Worm (Caenorhabditis elegans): ENCODE results near the gene flp-13.

The flp-13 gene

DNA sequence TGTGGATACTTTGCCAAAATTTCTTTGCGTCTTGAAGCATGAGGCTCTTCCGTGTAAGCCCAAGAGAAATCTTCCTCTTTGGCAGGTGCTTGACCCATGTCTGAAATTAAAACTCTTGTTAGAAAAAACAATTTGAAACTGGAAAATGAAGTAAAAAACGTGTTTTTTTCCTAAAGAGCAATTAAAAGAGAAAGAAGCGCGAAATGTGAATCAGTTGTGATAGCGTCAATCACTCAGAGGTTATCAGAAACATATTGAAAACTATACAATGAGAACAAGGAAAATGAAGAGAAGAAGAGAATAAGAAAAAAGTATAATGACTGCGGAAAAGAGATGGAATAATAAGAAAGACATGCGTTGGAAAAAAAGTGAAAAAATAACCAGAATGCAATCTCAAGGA lies 8.6 kb upstream of the flp-13 start, which contains the start of gene F33D4.4:
TSS of gene F33D4.4 (minus strand) at position 101 of the 400 bp plus-strand sequence.
- TF ChIP-seq nhr-28 (tag; optimal IDR thresholded peaks at IDR 0.05) (peak; percentile 55), nhr-102 (tag; optimal IDR thresholded peaks at IDR 0.05) (no peak), hif-1 (tag; optimal IDR thresholded peaks at IDR 0.05) (no peak), unc-39 (tag; optimal IDR thresholded peaks at IDR 0.05) (no peak), ceh-62 (tag; optimal IDR thresholded peaks at IDR 0.05) (no peak), dmd-6 (GFP tag; IDR thresholded peaks at IDR 0.05) (0 out of 2 replicates have a peak, but pooled peaks have one; percentile 12), lin-39 (tag; optimal IDR thresholded peaks at IDR 0.05) (no peak), rbr-2 (tag; optimal IDR thresholded peaks at IDR 0.05) (no peak), daf-12 (tag; optimal IDR thresholded peaks at IDR 0.05) (no peak)

DNA sequence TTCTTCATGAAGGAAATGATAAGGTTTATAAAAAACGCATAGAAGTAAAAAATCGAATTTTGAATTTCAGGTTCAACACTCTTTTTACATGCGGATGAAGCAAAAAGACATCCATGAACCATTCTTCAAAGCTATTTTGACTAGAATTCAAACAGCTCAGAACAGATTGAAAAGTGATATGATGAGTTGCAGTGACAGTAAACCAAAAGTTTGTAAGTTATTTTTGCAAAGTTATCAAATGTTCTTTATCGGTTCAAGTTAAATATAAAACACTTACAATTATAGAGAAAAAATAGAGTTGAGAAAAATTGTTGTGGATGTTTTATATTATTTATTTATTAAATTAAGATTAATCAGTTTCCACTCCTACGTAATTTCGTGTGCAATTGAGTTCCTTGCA lies 5.8 kb downstream of the flp-13 start:
- no peak for TF ChIP-seq ceh-28 (tag; optimal IDR thresholded peaks at IDR 0.05)
- peak; percentile 92 for TF ChIP-seq aha-1 (tag)

DNA sequence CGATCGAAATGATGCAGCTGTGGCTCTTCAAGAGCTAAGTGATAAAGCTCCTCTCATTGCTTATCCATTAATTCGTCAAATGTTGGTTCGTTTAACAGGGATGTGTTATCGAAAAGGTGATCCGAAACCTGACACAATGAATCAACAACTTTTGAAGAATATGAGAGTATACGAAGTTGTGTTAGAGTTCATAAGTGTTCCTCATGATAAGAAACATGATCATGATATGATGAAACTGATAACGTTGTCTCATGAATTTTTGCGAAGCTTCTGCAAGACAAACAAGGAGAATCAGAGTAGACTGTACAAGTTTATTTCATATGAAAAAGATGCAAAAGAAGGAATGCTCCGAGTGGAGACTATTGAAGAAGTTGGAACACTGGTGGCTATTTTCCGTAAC lies 8.9 kb downstream of the flp-13 start:
- TF ChIP-seq vab-7 (GFP tag; IDR thresholded peaks at IDR 0.05) (no peak), Y75B8A.6 (GFP tag; IDR thresholded peaks at IDR 0.05) (no peak), egl-43 (GFP tag; IDR thresholded peaks at IDR 0.05) (no peak), hlh-11 (tag; optimal IDR thresholded peaks at IDR 0.05) (peak; percentile 7), F37D6.2 (tag; optimal IDR thresholded peaks at IDR 0.05) (no peak), lin-13 (GFP tag; optimal IDR thresholded peaks at IDR 0.05) (no peak), pqm-1 (tag; optimal IDR thresholded peaks at IDR 0.05) (peak; percentile 60), pha-4 (GFP tag; IDR thresholded peaks at IDR 0.05) (no peak), pha-4 (tag; optimal IDR thresholded peaks at IDR 0.05) (no peak), mes-2 (tag; optimal IDR thresholded peaks at IDR 0.05; ENCODE audit: poor library complexity, severe bottlenecking) (no peak), attf-4 (tag; optimal IDR thresholded peaks at IDR 0.05) (no peak), jun-1 (tag; optimal IDR thresholded peaks at IDR 0.05) (no peak), snpc-1.2 (GFP tag; IDR thresholded peaks at IDR 0.05) (no peak), lin-38 (GFP tag; IDR thresholded peaks at IDR 0.05) (no peak), daf-16 (GFP tag; optimal IDR thresholded peaks at IDR 0.05) (no peak), daf-16 (tag; optimal IDR thresholded peaks at IDR 0.05) (peak; percentile 76), lin-29 (GFP tag; IDR thresholded peaks at IDR 0.05) (no peak), nhr-237 (tag; optimal IDR thresholded peaks at IDR 0.05) (no peak), nhr-11 (tag; optimal IDR thresholded peaks at IDR 0.05) (no peak), set-16 (GFP tag; IDR thresholded peaks at IDR 0.05) (no peak), dmd-6 (GFP tag; IDR thresholded peaks at IDR 0.05) (no peak), ctbp-1 (GFP tag; IDR thresholded peaks at IDR 0.05) (no peak), Y105C5A.15 (GFP tag; IDR thresholded peaks at IDR 0.05) (no peak), nhr-42 (GFP tag; IDR thresholded peaks at IDR 0.05) (no peak), mdt-29 (GFP tag; IDR thresholded peaks at IDR 0.05) (no peak), unc-62 (GFP tag; optimal IDR thresholded peaks at IDR 0.05 in 1 of 2) (peak in 1 of 2 experiments; percentile 63), unc-62 (tag; optimal IDR thresholded peaks at IDR 0.05) (no peak), nhr-28 (tag; optimal IDR thresholded peaks at IDR 0.05) (peak; percentile 36), mdl-1 (tag; optimal IDR thresholded peaks at IDR 0.05) (no peak)

DNA sequence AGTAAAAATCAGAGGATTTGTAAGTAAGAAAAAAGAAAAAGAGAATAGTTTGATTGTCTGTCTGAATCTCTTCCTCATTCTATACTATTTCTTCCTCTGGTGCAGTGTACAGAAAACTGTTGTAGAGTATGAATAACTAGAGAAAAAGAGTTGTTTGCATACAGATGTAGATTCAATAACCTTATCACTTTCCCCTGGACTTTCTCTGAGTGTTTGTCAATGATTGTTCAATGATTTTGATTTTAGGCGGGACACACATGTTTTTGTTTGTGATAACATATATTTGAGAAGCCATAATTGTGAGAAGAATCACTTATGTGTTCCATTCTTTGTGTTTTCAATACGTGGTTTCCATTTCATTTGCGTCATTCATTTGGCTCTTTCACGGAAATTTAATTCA lies 19.1 kb downstream of the flp-13 start:
- TF ChIP-seq spr-3 (GFP tag; optimal IDR thresholded peaks at IDR 0.05) (no peak), F49E8.2 (tag; optimal IDR thresholded peaks at IDR 0.05; ENCODE audit: borderline replicate concordance) (no peak), mes-2 (tag; optimal IDR thresholded peaks at IDR 0.05; ENCODE audit: poor library complexity, severe bottlenecking) (no peak), Y75B8A.6 (GFP tag; IDR thresholded peaks at IDR 0.05) (no peak), madf-5 (GFP tag; IDR thresholded peaks at IDR 0.05) (no peak), lim-7 (GFP tag; IDR thresholded peaks at IDR 0.05) (no peak), attf-4 (tag; optimal IDR thresholded peaks at IDR 0.05) (no peak), zip-2 (tag; optimal IDR thresholded peaks at IDR 0.05) (no peak), ceh-62 (tag; optimal IDR thresholded peaks at IDR 0.05) (no peak), nhr-6 (tag; optimal IDR thresholded peaks at IDR 0.05) (no peak), pqm-1 (tag; optimal IDR thresholded peaks at IDR 0.05) (peak; percentile 85), zfp-3 (GFP tag; conservative IDR thresholded peaks at IDR 0.05) (no peak), nhr-77 (tag; optimal IDR thresholded peaks at IDR 0.05) (peak; percentile 40), unc-130 (GFP tag; optimal IDR thresholded peaks at IDR 0.05) (no peak), ZK546.5 (tag; optimal IDR thresholded peaks at IDR 0.05) (no peak), hlh-11 (tag; optimal IDR thresholded peaks at IDR 0.05) (peak; percentile 67), daf-8 (GFP tag; IDR thresholded peaks at IDR 0.05) (no peak), nhr-28 (tag; optimal IDR thresholded peaks at IDR 0.05) (peak; percentile 72), dmd-6 (GFP tag; IDR thresholded peaks at IDR 0.05) (peak; percentile 28; the same call in 1 of the 2 replicates)
